Worm (Caenorhabditis elegans) whole organism, L3 larva: ENCODE measurements around the gene gst-29.

Experiments used
- elt-2 ChIP-seq: sonication (generic microtip); optimal IDR thresholded peaks from 2 replicates; lab custom pipeline; 2016; ENCODE audit warnings: missing genetic modification reagents, mild to moderate bottlenecking, missing genetic modification characterization, missing compliant biosample characterization
- lin-15B ChIP-seq: fragments of 150-350 bp; optimal IDR thresholded peaks from 2 replicates; lab custom pipeline; 2014; ENCODE audit warnings: missing biosample characterization, missing genetic modification characterization
- nhr-12 ChIP-seq: fragments of 150-350 bp; optimal IDR thresholded peaks from 2 replicates; lab custom pipeline; 2014; ENCODE audit warnings: missing biosample characterization, missing genetic modification characterization
- nhr-23 ChIP-seq: fragments of 150-350 bp; optimal IDR thresholded peaks from 2 replicates; lab custom pipeline; 2014; ENCODE audit warnings: missing biosample characterization, missing genetic modification reagents, missing genetic modification characterization
- nhr-43 ChIP-seq: sonication (generic microtip); optimal IDR thresholded peaks from 2 replicates; lab custom pipeline; 2016; ENCODE audit warnings: mild to moderate bottlenecking, missing genetic modification characterization, missing compliant biosample characterization; ENCODE audit not compliant: poor library complexity, severe bottlenecking
- sea-2 ChIP-seq: fragments of 150-350 bp; sonication (generic microtip); optimal IDR thresholded peaks from 4 replicates; lab custom pipeline; 2014; ENCODE audit warnings: missing biosample characterization, missing genetic modification reagents, missing genetic modification characterization
- unc-39 ChIP-seq: sonication (generic microtip); optimal IDR thresholded peaks from 4 replicates; lab custom pipeline; 2017; ENCODE audit warnings: missing biosample characterization, missing genetic modification characterization
- unc-62 ChIP-seq: fragments of 150-350 bp; sonication (generic microtip); optimal IDR thresholded peaks from 4 replicates; lab custom pipeline; 2014; ENCODE audit warnings: missing biosample characterization, missing genetic modification reagents, missing genetic modification characterization
- ztf-11 ChIP-seq: fragments of 150-350 bp; optimal IDR thresholded peaks from 2 replicates; lab custom pipeline; 2014; ENCODE audit warnings: missing biosample characterization, missing genetic modification characterization

ce11 chrII:15190971-15191370 is 21.3 kb upstream of the gst-29 start:
- TF ChIP-seq sea-2 (no peak), unc-39 (no peak), lin-15B (tag; lab: Kevin White, UChicago) (no peak), elt-2 (tag; lab: Kevin White, UChicago) (peak; percentile 68), unc-62 (GFP tag; lab: Kevin White, UChicago) (no peak), ztf-11 (no peak), nhr-23 (tag; lab: Kevin White, UChicago) (no peak), nhr-12 (no peak), nhr-43 (tag; lab: Kevin White, UChicago) (no peak)
